Fruit fly (Drosophila melanogaster) whole organism, pupa: ENCODE measurements around the gene CG3919.

ENCODE experiments used
- CG10348 ChIP-seq: fragments of 200-800 bp; sonication (Bioruptor generic); IDR thresholded peaks from 2 replicates; pipeline ENCODE4 v1.3.6; 2022; ENCODE audit warnings: missing biosample characterization, missing genetic modification characterization
- CG13204 ChIP-seq: fragments of 200-800 bp; sonication (Bioruptor generic); optimal IDR thresholded peaks from 2 replicates; lab custom pipeline; 2018; ENCODE audit warnings: missing biosample characterization, mild to moderate bottlenecking, missing genetic modification characterization, moderate library complexity
- CG14655 ChIP-seq: fragments of 200-800 bp; sonication (Bioruptor generic); optimal IDR thresholded peaks from 3 replicates; lab custom pipeline; 2017; ENCODE audit warnings: mild to moderate bottlenecking, missing biosample characterization, missing genetic modification reagents, missing genetic modification characterization
- CG32121 ChIP-seq: fragments of 200-800 bp; sonication (Bioruptor generic); IDR thresholded peaks from 2 replicates; pipeline ENCODE4 v1.3.6; 2022; ENCODE audit warnings: missing biosample characterization, missing genetic modification characterization
- CG34367 ChIP-seq: fragments of 200-800 bp; sonication (Bioruptor generic); optimal IDR thresholded peaks from 2 replicates; lab custom pipeline; 2018; ENCODE audit warnings: missing biosample characterization, mild to moderate bottlenecking, missing genetic modification characterization
- CG8159 ChIP-seq: fragments of 200-800 bp; sonication (Bioruptor generic); optimal IDR thresholded peaks from 3 replicates; lab custom pipeline; 2018; ENCODE audit warnings: missing biosample characterization, mild to moderate bottlenecking, missing genetic modification characterization, moderate library complexity
- D1 ChIP-seq: fragments of 200-800 bp; sonication (Bioruptor generic); optimal IDR thresholded peaks from 2 replicates; lab custom pipeline; 2018; ENCODE audit warnings: missing biosample characterization, mild to moderate bottlenecking, missing genetic modification characterization, moderate library complexity
- Pif1A ChIP-seq: fragments of 200-800 bp; sonication (Bioruptor generic); optimal IDR thresholded peaks from 3 replicates; lab custom pipeline; 2016; ENCODE audit warnings: missing biosample characterization, missing genetic modification characterization
- gl ChIP-seq: fragments of 200-800 bp; sonication (Bioruptor generic); optimal IDR thresholded peaks from 2 replicates; lab custom pipeline; 2018; ENCODE audit warnings: missing biosample characterization, mild to moderate bottlenecking, missing genetic modification characterization

DNA sequence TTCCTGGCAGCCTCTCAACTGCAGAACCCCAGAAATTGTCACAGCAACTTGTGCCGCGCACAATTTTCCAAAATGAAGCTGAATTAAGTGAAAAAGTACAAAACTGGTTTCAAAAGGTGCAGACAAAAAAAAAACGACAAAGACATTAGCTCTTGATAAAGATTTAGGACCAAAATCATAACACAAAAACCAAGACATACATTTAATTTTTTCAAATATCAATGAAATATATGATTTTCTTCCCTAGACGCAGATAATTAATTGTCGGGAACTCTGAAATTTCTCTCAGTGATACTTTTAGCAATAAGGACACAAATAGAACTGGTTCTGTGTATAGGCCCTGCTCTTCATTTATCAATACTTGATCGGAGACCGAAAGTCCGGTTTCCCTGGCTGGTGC, 45.7 kb upstream of the CG3919 start:
- TF ChIP-seq CG14655 (GFP tag; lab: Kevin White, UChicago) (peak; percentile 90), gl (tag; lab: Kevin White, UChicago) (peak; percentile 72), CG13204 (peak; percentile 74), CG34367 (peak; percentile 94), Pif1A (GFP tag; lab: Kevin White, UChicago) (peak; percentile 97), CG32121 (GFP tag; lab: Robert Waterston, UW) (peak; percentile 73), CG8159 (peak; percentile 93), CG10348 (no peak), D1 (tag; lab: Kevin White, UChicago) (peak; percentile 78)
